Fruit fly (Drosophila melanogaster) whole organism: ENCODE data around the gene Setx.

Experiments
- Dll ChIP-seq: fragments of >200 bp; optimal IDR thresholded peaks from 2 replicates; lab custom pipeline; 2017
- EcR ChIP-seq, 2 experiments: fragments of >200 bp; optimal IDR thresholded peaks; 2 replicates each; lab custom pipeline; 2017; ENCODE audit warnings: missing biosample characterization in 2 of 2, missing genetic modification characterization in 2 of 2, missing genetic modification reagents in 2 of 2
- pan ChIP-seq: fragments of >200 bp; optimal IDR thresholded peaks from 2 replicates; lab custom pipeline; 2017
- psq ChIP-seq: fragments of >200 bp; optimal IDR thresholded peaks from 2 replicates; lab custom pipeline; 2017
- usp ChIP-seq: fragments of >200 bp; optimal IDR thresholded peaks from 2 replicates; lab custom pipeline; 2017; ENCODE audit warnings: missing biosample characterization, missing genetic modification characterization, mixed read lengths

- TF ChIP-seq pan (lab: Kevin White, UChicago) (no peak), psq (no peak), Dll (lab: Kevin White, UChicago) (no peak), usp (GFP tag; lab: Kevin White, UChicago) (no peak), EcR (GFP tag; optimal IDR thresholded peaks at IDR 0.05; lab: Kevin White, UChicago) (no peak)
Measured at dm6 chr3L:8097101-8097500, 40.2 kb downstream of the Setx start.
